Worm (Caenorhabditis elegans) whole organism, L3 larva: ENCODE measurements around the gene F37C12.21.

Source experiments
- R02D3.7 ChIP-seq: fragments of 150-350 bp; optimal IDR thresholded peaks from 2 replicates; lab custom pipeline; 2014; ENCODE audit warnings: missing biosample characterization, missing genetic modification characterization
- ZK546.5 ChIP-seq: sonication (generic microtip); optimal IDR thresholded peaks from 2 replicates; lab custom pipeline; 2017; ENCODE audit warnings: missing biosample characterization, missing genetic modification characterization
- aly-2 ChIP-seq: fragments of 150-350 bp; optimal IDR thresholded peaks from 2 replicates; lab custom pipeline; 2014; ENCODE audit warnings: missing biosample characterization, missing genetic modification characterization
- ama-1 ChIP-seq: fragments of 150-350 bp; optimal IDR thresholded peaks from 2 replicates; lab custom pipeline; 2018
- ceh-16 ChIP-seq: sonication (generic microtip); optimal IDR thresholded peaks from 2 replicates; lab custom pipeline; 2017; ENCODE audit warnings: missing biosample characterization, missing genetic modification characterization
- ceh-28 ChIP-seq: fragments of 150-350 bp; optimal IDR thresholded peaks from 2 replicates; lab custom pipeline; 2014; ENCODE audit warnings: missing biosample characterization, missing genetic modification reagents, missing genetic modification characterization
- ceh-82 ChIP-seq: fragments of 150-350 bp; optimal IDR thresholded peaks from 2 replicates; lab custom pipeline; 2014; ENCODE audit warnings: missing biosample characterization, missing genetic modification characterization
- ceh-9 ChIP-seq: sonication (generic microtip); optimal IDR thresholded peaks from 2 replicates; lab custom pipeline; 2018; ENCODE audit warnings: missing biosample characterization, missing genetic modification characterization
- daf-12 ChIP-seq: fragments of 150-350 bp; optimal IDR thresholded peaks from 2 replicates; lab custom pipeline; 2014; ENCODE audit warnings: missing biosample characterization, missing genetic modification reagents, missing genetic modification characterization
- egl-27 ChIP-seq: sonication (generic microtip); optimal IDR thresholded peaks from 4 replicates; lab custom pipeline; 2017; ENCODE audit warnings: missing biosample characterization, missing genetic modification reagents, missing genetic modification characterization
- egl-5 ChIP-seq: fragments of 150-350 bp; optimal IDR thresholded peaks from 2 replicates; lab custom pipeline; 2017; ENCODE audit warnings: missing biosample characterization, missing genetic modification reagents, missing genetic modification characterization, inconsistent platforms
- elt-1 ChIP-seq: fragments of 150-350 bp; optimal IDR thresholded peaks from 2 replicates; lab custom pipeline; 2014; ENCODE audit warnings: missing biosample characterization, missing genetic modification characterization
- elt-2 ChIP-seq: sonication (generic microtip); optimal IDR thresholded peaks from 2 replicates; lab custom pipeline; 2016; ENCODE audit warnings: missing genetic modification reagents, mild to moderate bottlenecking, missing genetic modification characterization, missing compliant biosample characterization
- elt-3 ChIP-seq, 3 experiments: fragments of 150-350 bp in 1 of 3; sonication (generic microtip) in 2 of 3; optimal IDR thresholded peaks; 2 replicates in 2 of 3; 4 replicates in 1 of 3; lab custom pipeline; 2014 to 2017; ENCODE audit warnings: missing biosample characterization in 3 of 3, missing genetic modification characterization in 3 of 3
- eor-1 ChIP-seq, 2 experiments: fragments of 150-350 bp; optimal IDR thresholded peaks; 2 replicates each; lab custom pipeline; 2014 to 2018; ENCODE audit warnings: missing biosample characterization in 2 of 2, missing genetic modification characterization in 2 of 2
- fkh-10 ChIP-seq: sonication (generic microtip); optimal IDR thresholded peaks from 2 replicates; lab custom pipeline; 2017; ENCODE audit warnings: missing biosample characterization, missing genetic modification reagents, missing genetic modification characterization
- fkh-2 ChIP-seq: fragments of 150-350 bp; optimal IDR thresholded peaks from 2 replicates; lab custom pipeline; 2014; ENCODE audit warnings: missing biosample characterization, missing genetic modification reagents, missing genetic modification characterization
- fos-1 ChIP-seq: fragments of 150-350 bp; optimal IDR thresholded peaks from 2 replicates; lab custom pipeline; 2014; ENCODE audit warnings: missing biosample characterization, missing genetic modification characterization
- hmg-11 ChIP-seq: sonication (generic microtip); optimal IDR thresholded peaks from 2 replicates; lab custom pipeline; 2016; ENCODE audit warnings: missing genetic modification characterization, missing compliant biosample characterization
- jun-1 ChIP-seq: fragments of 150-350 bp; optimal IDR thresholded peaks from 2 replicates; lab custom pipeline; 2014; ENCODE audit warnings: missing biosample characterization, missing genetic modification reagents, missing genetic modification characterization
- lin-15B ChIP-seq: fragments of 150-350 bp; optimal IDR thresholded peaks from 2 replicates; lab custom pipeline; 2014; ENCODE audit warnings: missing biosample characterization, missing genetic modification characterization
- lin-39 ChIP-seq: fragments of 150-350 bp; optimal IDR thresholded peaks from 2 replicates; lab custom pipeline; 2018; ENCODE audit warnings: missing biosample characterization, missing genetic modification reagents, missing genetic modification characterization
- lsy-12 ChIP-seq: sonication (generic microtip); optimal IDR thresholded peaks from 2 replicates; lab custom pipeline; 2016; ENCODE audit warnings: mild to moderate bottlenecking, missing genetic modification characterization, missing compliant biosample characterization
- mdl-1 ChIP-seq: fragments of 150-350 bp; optimal IDR thresholded peaks from 2 replicates; lab custom pipeline; 2014; ENCODE audit warnings: missing biosample characterization, missing genetic modification characterization
- mml-1 ChIP-seq: fragments of 150-350 bp; sonication (generic microtip); optimal IDR thresholded peaks from 3 replicates; lab custom pipeline; 2014; ENCODE audit warnings: missing biosample characterization, missing genetic modification characterization
- nfya-1 ChIP-seq: sonication (generic microtip); optimal IDR thresholded peaks from 2 replicates; lab custom pipeline; 2017; ENCODE audit warnings: missing genetic modification characterization, mild to moderate bottlenecking, missing compliant biosample characterization, antibody characterized with exemption, moderate library complexity; ENCODE audit not compliant: insufficient read depth
- nhr-11 ChIP-seq: fragments of 150-350 bp; optimal IDR thresholded peaks from 2 replicates; lab custom pipeline; 2014; ENCODE audit warnings: missing biosample characterization, missing genetic modification characterization
- nhr-12 ChIP-seq: fragments of 150-350 bp; optimal IDR thresholded peaks from 2 replicates; lab custom pipeline; 2014; ENCODE audit warnings: missing biosample characterization, missing genetic modification characterization
- nhr-23 ChIP-seq: fragments of 150-350 bp; optimal IDR thresholded peaks from 2 replicates; lab custom pipeline; 2014; ENCODE audit warnings: missing biosample characterization, missing genetic modification reagents, missing genetic modification characterization
- nhr-237 ChIP-seq: fragments of 150-350 bp; optimal IDR thresholded peaks from 2 replicates; lab custom pipeline; 2014; ENCODE audit warnings: missing biosample characterization, missing genetic modification characterization
- nhr-25 ChIP-seq: sonication (generic microtip); optimal IDR thresholded peaks from 2 replicates; lab custom pipeline; 2017; ENCODE audit warnings: missing biosample characterization, missing genetic modification characterization
- nhr-28 ChIP-seq: fragments of 150-350 bp; optimal IDR thresholded peaks from 2 replicates; lab custom pipeline; 2014; ENCODE audit warnings: missing biosample characterization, missing genetic modification characterization
- nhr-43 ChIP-seq: sonication (generic microtip); optimal IDR thresholded peaks from 2 replicates; lab custom pipeline; 2016; ENCODE audit warnings: mild to moderate bottlenecking, missing genetic modification characterization, missing compliant biosample characterization; ENCODE audit not compliant: poor library complexity, severe bottlenecking
- nhr-67 ChIP-seq: fragments of 150-350 bp; optimal IDR thresholded peaks from 2 replicates; lab custom pipeline; 2014; ENCODE audit warnings: missing biosample characterization, missing genetic modification characterization
- nhr-76 ChIP-seq: fragments of 150-350 bp; sonication (generic microtip); optimal IDR thresholded peaks from 5 replicates; lab custom pipeline; 2014; ENCODE audit warnings: missing biosample characterization, missing genetic modification characterization
- nhr-77 ChIP-seq: fragments of 150-350 bp; optimal IDR thresholded peaks from 2 replicates; lab custom pipeline; 2014; ENCODE audit warnings: missing biosample characterization, missing genetic modification characterization
- pha-4 ChIP-seq: fragments of 150-350 bp; optimal IDR thresholded peaks from 2 replicates; lab custom pipeline; 2014; ENCODE audit warnings: missing biosample characterization, missing genetic modification reagents, missing genetic modification characterization
- pqm-1 ChIP-seq: fragments of 150-350 bp; optimal IDR thresholded peaks from 2 replicates; lab custom pipeline; 2017; ENCODE audit warnings: missing biosample characterization, missing genetic modification characterization, inconsistent platforms
- sea-2 ChIP-seq: fragments of 150-350 bp; sonication (generic microtip); optimal IDR thresholded peaks from 4 replicates; lab custom pipeline; 2014; ENCODE audit warnings: missing biosample characterization, missing genetic modification reagents, missing genetic modification characterization
- skn-1 ChIP-seq: fragments of 150-350 bp; optimal IDR thresholded peaks from 2 replicates; lab custom pipeline; 2014; ENCODE audit warnings: missing biosample characterization, missing genetic modification characterization
- snpc-4 ChIP-seq: fragments of 150-350 bp; optimal IDR thresholded peaks from 2 replicates; lab custom pipeline; 2014; ENCODE audit warnings: missing biosample characterization, missing genetic modification characterization
- tbx-2 ChIP-seq: sonication (generic microtip); optimal IDR thresholded peaks from 2 replicates; lab custom pipeline; 2016; ENCODE audit warnings: mild to moderate bottlenecking, missing genetic modification characterization, missing compliant biosample characterization
- unc-39 ChIP-seq: sonication (generic microtip); optimal IDR thresholded peaks from 4 replicates; lab custom pipeline; 2017; ENCODE audit warnings: missing biosample characterization, missing genetic modification characterization
- unc-62 ChIP-seq: fragments of 150-350 bp; sonication (generic microtip); optimal IDR thresholded peaks from 4 replicates; lab custom pipeline; 2014; ENCODE audit warnings: missing biosample characterization, missing genetic modification reagents, missing genetic modification characterization
- zag-1 ChIP-seq: fragments of 150-350 bp; optimal IDR thresholded peaks from 2 replicates; lab custom pipeline; 2014; ENCODE audit warnings: missing biosample characterization, missing genetic modification characterization
- ztf-11 ChIP-seq: fragments of 150-350 bp; optimal IDR thresholded peaks from 2 replicates; lab custom pipeline; 2014; ENCODE audit warnings: missing biosample characterization, missing genetic modification characterization
- ztf-4 ChIP-seq: fragments of 150-350 bp; optimal IDR thresholded peaks from 2 replicates; lab custom pipeline; 2014; ENCODE audit warnings: missing biosample characterization, missing genetic modification characterization

The F37C12.21 gene

DNA sequence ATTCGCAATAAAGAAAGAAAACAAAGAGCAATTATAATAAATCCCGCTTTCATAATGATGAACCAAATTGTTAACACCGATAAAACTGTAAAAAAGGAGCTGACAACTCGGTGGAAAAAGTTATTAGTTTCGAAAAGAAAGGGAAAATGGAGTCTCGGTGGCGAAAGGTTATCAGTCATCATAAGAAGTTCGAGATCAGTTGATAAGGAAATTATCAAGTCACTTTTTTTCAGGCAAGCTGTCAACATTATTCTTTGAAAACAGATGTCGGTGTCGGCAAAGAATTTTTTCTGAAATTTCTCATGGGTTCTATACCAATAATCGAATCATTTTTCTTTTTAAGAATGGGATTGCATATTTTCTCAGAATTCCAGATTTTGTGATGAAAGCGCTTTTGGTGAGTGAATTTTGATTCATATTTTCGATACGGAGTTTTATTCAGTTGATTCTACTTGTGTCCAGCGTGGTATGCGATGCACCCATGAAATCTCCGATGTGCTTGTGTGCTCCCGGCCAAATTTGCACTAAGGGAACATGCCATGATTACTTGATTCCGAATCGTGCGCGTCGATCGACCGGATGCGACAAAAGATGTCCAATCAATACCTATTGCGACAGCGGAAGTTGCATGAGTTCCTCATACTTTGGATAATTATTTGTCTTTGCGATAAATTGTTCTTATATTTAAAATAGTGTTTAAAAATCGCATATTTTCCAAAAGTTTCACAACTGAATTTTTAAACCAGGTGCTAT, at the start of gene F37C12.21, which contains the start of gene F37C12.10:
TSS of gene F37C12.21 (plus strand) at position 58 of the 753 bp plus-strand sequence.
TSS of gene F37C12.10 (minus strand) at position 85 of the 753 bp plus-strand sequence.
- TF ChIP-seq daf-12 (no peak), nfya-1 (no peak), elt-2 (tag; lab: Kevin White, UChicago) (peak; percentile 77), pqm-1 (peak; percentile 33), pha-4 (tag; lab: Kevin White, UChicago) (peak; percentile 4)

DNA sequence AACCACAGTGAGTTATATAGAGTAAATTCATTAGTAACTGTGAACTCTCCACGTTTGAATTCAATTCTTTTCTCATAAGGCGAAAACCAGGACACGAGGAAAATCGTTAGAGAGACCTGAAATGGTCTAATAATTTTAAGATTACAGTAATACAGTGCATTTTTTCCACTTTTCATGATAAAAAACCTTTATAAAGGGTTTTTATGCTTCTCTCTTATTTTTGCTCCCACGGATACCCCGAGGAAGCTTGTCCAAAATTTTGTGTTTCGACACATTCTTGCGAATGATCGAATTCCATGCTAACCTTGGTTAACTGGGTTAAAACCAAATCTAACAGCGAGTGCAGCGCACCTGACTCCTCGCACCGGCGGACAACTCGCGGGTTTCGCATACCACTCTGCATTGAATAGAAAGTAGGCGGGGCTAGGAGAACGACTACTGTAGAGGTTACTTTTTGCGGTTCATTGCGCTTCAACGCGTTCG, 47.9 kb upstream of the F37C12.21 start:
- TF ChIP-seq tbx-2 (tag; lab: Kevin White, UChicago), result peak; percentile 11
- no peak for TF ChIP-seq egl-27 (tag; lab: Kevin White, UChicago)
- no peak for TF ChIP-seq jun-1 (tag; lab: Kevin White, UChicago)
- TF ChIP-seq nhr-237, result no peak
- no peak for TF ChIP-seq nhr-11 (tag; lab: Kevin White, UChicago)
- TF ChIP-seq pha-4 (tag; lab: Kevin White, UChicago), result no peak
- no peak for TF ChIP-seq fkh-2 (tag; lab: Kevin White, UChicago)
- TF ChIP-seq snpc-4, result peak; percentile 96
- TF ChIP-seq R02D3.7 (tag; lab: Kevin White, UChicago), result peak; percentile 31
- no peak for TF ChIP-seq lin-39 (tag; lab: Kevin White, UChicago)
- TF ChIP-seq ztf-4, result no peak
- TF ChIP-seq nhr-25 (tag; lab: Kevin White, UChicago), result peak; percentile 70
- TF ChIP-seq nhr-28, result no peak
- no peak for TF ChIP-seq eor-1 (tag; optimal IDR thresholded peaks at IDR 0.05; lab: Kevin White, UChicago)
- TF ChIP-seq ceh-16 (tag; lab: Kevin White, UChicago), result no peak
- TF ChIP-seq nhr-12 (tag; lab: Kevin White, UChicago), result no peak
- TF ChIP-seq mdl-1 (tag; lab: Kevin White, UChicago), result no peak
- peak; percentile 72 for TF ChIP-seq nfya-1
- TF ChIP-seq fos-1 (tag; lab: Kevin White, UChicago), result no peak
- TF ChIP-seq elt-2 (tag; lab: Kevin White, UChicago), result peak; percentile 17
- no peak for TF ChIP-seq ZK546.5 (tag; lab: Kevin White, UChicago)
- TF ChIP-seq zag-1 (tag; lab: Kevin White, UChicago), result no peak
- no peak for TF ChIP-seq nhr-23
- TF ChIP-seq ceh-9 (tag; lab: Kevin White, UChicago), result no peak
- TF ChIP-seq aly-2 (tag; lab: Kevin White, UChicago), result no peak
- no peak for TF ChIP-seq mml-1 (tag; lab: Kevin White, UChicago)
- no peak for TF ChIP-seq unc-62 (GFP tag; lab: Kevin White, UChicago)
- TF ChIP-seq lin-15B, result no peak
- no peak for TF ChIP-seq hmg-11 (tag; lab: Kevin White, UChicago)
- TF ChIP-seq nhr-76, result no peak
- TF ChIP-seq ceh-82 (tag; lab: Kevin White, UChicago), result no peak
- no peak for TF ChIP-seq elt-1 (tag; lab: Kevin White, UChicago)
- TF ChIP-seq daf-12, result no peak
- TF ChIP-seq ama-1 (lab: Kevin White, UChicago), result peak; percentile 25
- no peak for TF ChIP-seq unc-39
- TF ChIP-seq ztf-11 (tag; lab: Kevin White, UChicago), result no peak
- no peak for TF ChIP-seq fkh-10 (GFP tag; lab: Kevin White, UChicago)
- peak; percentile 20 for TF ChIP-seq lsy-12 (tag; lab: Kevin White, UChicago)
- no peak for TF ChIP-seq elt-3 (tag; optimal IDR thresholded peaks at IDR 0.05; lab: Kevin White, UChicago)
- peak; percentile 4 for TF ChIP-seq pqm-1
- no peak for TF ChIP-seq sea-2 (GFP tag; lab: Kevin White, UChicago)
- no peak for TF ChIP-seq egl-5 (tag; lab: Kevin White, UChicago)
- TF ChIP-seq ceh-28, result no peak
- TF ChIP-seq nhr-77 (tag; lab: Kevin White, UChicago), result no peak
- no peak for TF ChIP-seq skn-1 (tag; lab: Kevin White, UChicago)
- TF ChIP-seq nhr-67 (tag; lab: Kevin White, UChicago), result no peak
- peak; percentile 43 for TF ChIP-seq nhr-43 (tag; lab: Kevin White, UChicago)
- TF ChIP-seq, all 47 proteins: peak for 10
